Worm (Caenorhabditis elegans) whole organism, young adult: ENCODE results near the gene C06B3.1.

ENCODE experiments used
- B0035.1 ChIP-seq: sonication (generic microtip); optimal IDR thresholded peaks from 2 replicates; lab custom pipeline; 2016; ENCODE audit warnings: missing genetic modification characterization, mild to moderate bottlenecking, missing compliant biosample characterization, missing genotype, missing genetic modification reagents
- cebp-1 ChIP-seq, 2 experiments: fragments of 200-800 bp in 1 of 2; sonication (Bioruptor generic) in 1 of 2; sonication (generic microtip) in 1 of 2; IDR thresholded peaks in 1 of 2; optimal IDR thresholded peaks in 1 of 2; 2 replicates each; pipeline versions ENCODE4 v1.3.6 to Lab custom; 2017 to 2022; ENCODE audit warnings: missing compliant biosample characterization in 2 of 2, missing genetic modification characterization in 2 of 2, mild to moderate bottlenecking in 1 of 2, missing genetic modification reagents in 1 of 2, moderate library complexity in 1 of 2
- ztf-25 ChIP-seq: fragments of 200-800 bp; sonication (Bioruptor generic); IDR thresholded peaks from 2 replicates; pipeline ENCODE4 v1.3.6; 2022; ENCODE audit warnings: missing genetic modification reagents, missing genetic modification characterization, missing compliant biosample characterization

ce11 chrV:13862505-13862904 lies 40.1 kb upstream of the C06B3.1 start, which contains the start of gene srx-137:
- TF ChIP-seq cebp-1 (GFP tag; IDR thresholded peaks at IDR 0.05; lab: Robert Waterston, UW), result no peak
- TF ChIP-seq cebp-1 (tag; optimal IDR thresholded peaks at IDR 0.05; lab: Kevin White, UChicago), result no peak
- TF ChIP-seq ztf-25, result no peak
- TF ChIP-seq B0035.1 (tag; lab: Kevin White, UChicago), result no peak
